Worm (Caenorhabditis elegans): Measurements from ENCODE around the gene srj-33.

The srj-33 gene

DNA sequence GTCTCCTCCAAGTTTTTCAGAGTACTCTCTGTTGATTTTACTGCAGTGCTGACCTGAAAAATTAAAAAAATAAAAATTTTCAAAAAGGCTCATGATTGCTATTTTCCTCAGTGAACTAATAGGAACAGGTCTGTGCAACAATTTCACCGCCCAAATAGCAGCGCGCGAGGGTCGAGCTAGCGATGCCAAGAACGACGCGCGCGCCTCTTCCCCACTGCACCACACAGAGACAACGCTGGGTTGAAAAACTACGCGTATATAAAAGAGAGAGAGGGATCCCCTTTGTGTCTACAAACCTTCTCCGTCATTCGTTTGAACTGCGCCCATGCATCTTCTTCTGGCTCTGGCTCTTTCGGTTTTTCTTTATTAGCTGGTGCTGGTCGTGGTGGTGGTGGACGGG, 32.8 kb upstream of the srj-33 start (continued):
- TF ChIP-seq ZK546.5 (tag; optimal IDR thresholded peaks at IDR 0.05), result no peak
- peak; percentile 52 for TF ChIP-seq zag-1 (tag; optimal IDR thresholded peaks at IDR 0.05)
- TF ChIP-seq lin-11 (tag; optimal IDR thresholded peaks at IDR 0.05), result peak; percentile 34

ce11 chrV:9965891-9966290, 28.6 kb upstream of the srj-33 start:
- TF ChIP-seq lin-13 (GFP tag; optimal IDR thresholded peaks at IDR 0.05), result no peak
- no peak for TF ChIP-seq ztf-4 (tag; optimal IDR thresholded peaks at IDR 0.05)
- no peak for TF ChIP-seq alr-1 (tag; optimal IDR thresholded peaks at IDR 0.05)
- TF ChIP-seq nhr-25 (tag; optimal IDR thresholded peaks at IDR 0.05), result no peak
- TF ChIP-seq nhr-129 (tag; optimal IDR thresholded peaks at IDR 0.05), result no peak
- no peak for TF ChIP-seq sma-3 (GFP tag; optimal IDR thresholded peaks at IDR 0.05)
- TF ChIP-seq blmp-1 (tag; optimal IDR thresholded peaks at IDR 0.05; ENCODE audit: insufficient read depth), result no peak
- no peak for TF ChIP-seq mdl-1 (tag; optimal IDR thresholded peaks at IDR 0.05)

DNA sequence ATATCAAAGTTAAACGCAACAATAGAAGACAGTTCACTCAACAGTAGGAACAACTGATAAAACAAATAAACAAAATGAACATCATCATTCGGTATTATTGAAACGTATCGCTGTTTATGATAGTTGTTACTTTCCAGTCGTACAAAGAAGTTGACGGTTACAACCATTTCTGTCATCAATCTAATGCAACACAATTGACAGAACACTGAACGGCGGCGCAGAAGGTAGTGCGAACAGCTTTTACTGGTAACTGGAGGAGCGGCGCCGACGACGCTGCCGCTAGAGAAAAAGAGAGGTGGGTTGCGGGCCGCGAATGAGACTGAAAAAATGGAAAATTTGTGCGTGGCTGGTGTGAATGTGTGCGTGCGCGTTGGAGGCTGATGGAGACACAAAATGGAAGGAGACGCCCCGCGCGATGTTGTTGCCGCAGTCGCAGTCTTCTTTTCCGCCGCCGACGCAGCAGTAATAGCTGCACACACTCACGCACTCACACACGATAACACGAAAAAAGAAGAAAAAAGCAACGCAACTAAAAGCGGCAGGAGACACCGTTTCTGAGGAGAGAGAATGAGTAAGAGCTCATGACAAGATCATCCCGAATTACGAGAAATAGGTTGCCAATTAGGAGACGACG, 26.9 kb upstream of the srj-33 start:
- TF ChIP-seq ceh-82 (tag; optimal IDR thresholded peaks at IDR 0.05) (no peak), unc-55 (GFP tag; optimal IDR thresholded peaks at IDR 0.05) (peak; percentile 34)

DNA sequence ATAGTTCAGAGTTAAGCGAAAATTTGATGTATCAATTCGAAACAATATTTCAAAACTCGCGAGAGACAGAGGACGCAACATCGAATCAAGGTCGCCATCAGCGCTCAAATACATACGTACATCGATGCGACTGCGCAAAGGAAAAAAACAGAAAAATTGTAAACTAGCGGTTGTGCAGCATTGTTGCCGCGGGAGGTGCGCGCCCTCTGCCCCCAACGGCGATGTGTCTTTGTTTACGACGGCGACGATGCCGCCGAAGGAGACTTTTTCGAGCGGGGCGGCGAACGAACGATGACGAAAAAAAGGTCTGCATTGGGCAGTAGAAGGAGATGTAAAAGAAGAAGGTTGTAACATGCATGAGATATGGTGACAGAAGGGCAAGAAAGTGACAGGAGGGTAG, 25.6 kb upstream of the srj-33 start:
- TF ChIP-seq unc-39 (tag; optimal IDR thresholded peaks at IDR 0.05), result no peak
- TF ChIP-seq snpc-4 (tag; optimal IDR thresholded peaks at IDR 0.05), result no peak
- no peak for TF ChIP-seq skn-1 (tag; optimal IDR thresholded peaks at IDR 0.05)
- no peak for TF ChIP-seq gmeb-1 (tag; optimal IDR thresholded peaks at IDR 0.05)
- TF ChIP-seq nhr-6 (tag; optimal IDR thresholded peaks at IDR 0.05), result no peak
- no peak for TF ChIP-seq nhr-11 (tag; optimal IDR thresholded peaks at IDR 0.05)
- TF ChIP-seq elt-3 (tag; optimal IDR thresholded peaks at IDR 0.05), result no peak
- TF ChIP-seq lsy-2 (tag; optimal IDR thresholded peaks at IDR 0.05), result no peak
- no peak for TF ChIP-seq ama-1 (optimal IDR thresholded peaks at IDR 0.05)
- TF ChIP-seq lin-13 (GFP tag; optimal IDR thresholded peaks at IDR 0.05), result no peak
- no peak for TF ChIP-seq nhr-10 (tag; optimal IDR thresholded peaks at IDR 0.05)
- no peak for TF ChIP-seq sma-3 (GFP tag; optimal IDR thresholded peaks at IDR 0.05)
- no peak for TF ChIP-seq zag-1 (tag; optimal IDR thresholded peaks at IDR 0.05)
- TF ChIP-seq unc-62 (GFP tag; optimal IDR thresholded peaks at IDR 0.05), result no peak
- TF ChIP-seq nhr-23 (tag; optimal IDR thresholded peaks at IDR 0.05), result no peak
- no peak for TF ChIP-seq ztf-4 (tag; optimal IDR thresholded peaks at IDR 0.05)
- TF ChIP-seq lin-11 (tag; optimal IDR thresholded peaks at IDR 0.05), result no peak
- no peak for TF ChIP-seq dmd-4 (tag; optimal IDR thresholded peaks at IDR 0.05)
- no peak for TF ChIP-seq blmp-1 (tag; optimal IDR thresholded peaks at IDR 0.05; ENCODE audit: insufficient read depth)

ce11 chrV:9962394-9962793, 25.1 kb upstream of the srj-33 start, which contains the start of gene madf-4:
TSS of gene madf-4 (minus strand) at chrV:9962494.
- TF ChIP-seq sma-3 (GFP tag; optimal IDR thresholded peaks at IDR 0.05), result no peak
- TF ChIP-seq lin-13 (GFP tag; optimal IDR thresholded peaks at IDR 0.05), result no peak
- TF ChIP-seq mab-5 (tag; optimal IDR thresholded peaks at IDR 0.05), result no peak
- TF ChIP-seq ztf-4 (tag; optimal IDR thresholded peaks at IDR 0.05), result no peak

ce11 chrV:9960376-9960775, 23.0 kb upstream of the srj-33 start, which contains the start of gene T07C12.10:
TSS of gene T07C12.10 (minus strand) at chrV:9960476.
- no peak for TF ChIP-seq snpc-4 (tag; optimal IDR thresholded peaks at IDR 0.05)
- TF ChIP-seq R02D3.7 (tag; optimal IDR thresholded peaks at IDR 0.05), result no peak
- no peak for TF ChIP-seq gmeb-1 (tag; optimal IDR thresholded peaks at IDR 0.05)
- no peak for TF ChIP-seq nhr-12 (tag; optimal IDR thresholded peaks at IDR 0.05)
- no peak for TF ChIP-seq nhr-23 (tag; optimal IDR thresholded peaks at IDR 0.05)
- no peak for TF ChIP-seq ceh-82 (tag; optimal IDR thresholded peaks at IDR 0.05)
- TF ChIP-seq nhr-21 (tag; optimal IDR thresholded peaks at IDR 0.05), result no peak
- TF ChIP-seq lin-39 (tag; optimal IDR thresholded peaks at IDR 0.05), result no peak
- no peak for TF ChIP-seq ztf-1 (GFP tag; conservative IDR thresholded peaks at IDR 0.05)
- TF ChIP-seq mbf-1 (tag; optimal IDR thresholded peaks at IDR 0.05), result no peak

All from whole organism, L2 larva.